Worm (Caenorhabditis elegans) whole organism, L3 larva: Measurements from ENCODE around the gene cht-2.
A peak's percentile ranks its signal among the peaks of the same experiment; 100 is the strongest.

Source experiments
- R02D3.7 ChIP-seq: fragments of 150-350 bp; optimal IDR thresholded peaks from 2 replicates; lab custom pipeline; 2014; ENCODE audit warnings: missing biosample characterization, missing genetic modification characterization
- ZK546.5 ChIP-seq: sonication (generic microtip); optimal IDR thresholded peaks from 2 replicates; lab custom pipeline; 2017; ENCODE audit warnings: missing biosample characterization, missing genetic modification characterization
- aly-2 ChIP-seq: fragments of 150-350 bp; optimal IDR thresholded peaks from 2 replicates; lab custom pipeline; 2014; ENCODE audit warnings: missing biosample characterization, missing genetic modification characterization
- ama-1 ChIP-seq: fragments of 150-350 bp; optimal IDR thresholded peaks from 2 replicates; lab custom pipeline; 2018
- ceh-16 ChIP-seq: sonication (generic microtip); optimal IDR thresholded peaks from 2 replicates; lab custom pipeline; 2017; ENCODE audit warnings: missing biosample characterization, missing genetic modification characterization
- ceh-28 ChIP-seq: fragments of 150-350 bp; optimal IDR thresholded peaks from 2 replicates; lab custom pipeline; 2014; ENCODE audit warnings: missing biosample characterization, missing genetic modification reagents, missing genetic modification characterization
- ceh-82 ChIP-seq: fragments of 150-350 bp; optimal IDR thresholded peaks from 2 replicates; lab custom pipeline; 2014; ENCODE audit warnings: missing biosample characterization, missing genetic modification characterization
- ceh-9 ChIP-seq: sonication (generic microtip); optimal IDR thresholded peaks from 2 replicates; lab custom pipeline; 2018; ENCODE audit warnings: missing biosample characterization, missing genetic modification characterization
- daf-12 ChIP-seq: fragments of 150-350 bp; optimal IDR thresholded peaks from 2 replicates; lab custom pipeline; 2014; ENCODE audit warnings: missing biosample characterization, missing genetic modification reagents, missing genetic modification characterization
- egl-5 ChIP-seq: fragments of 150-350 bp; optimal IDR thresholded peaks from 2 replicates; lab custom pipeline; 2017; ENCODE audit warnings: missing biosample characterization, missing genetic modification reagents, missing genetic modification characterization, inconsistent platforms
- elt-2 ChIP-seq: sonication (generic microtip); optimal IDR thresholded peaks from 2 replicates; lab custom pipeline; 2016; ENCODE audit warnings: missing genetic modification reagents, mild to moderate bottlenecking, missing genetic modification characterization, missing compliant biosample characterization
- elt-3 ChIP-seq, 3 experiments: fragments of 150-350 bp in 1 of 3; sonication (generic microtip) in 2 of 3; optimal IDR thresholded peaks; 2 replicates in 2 of 3; 4 replicates in 1 of 3; lab custom pipeline; 2014 to 2017; ENCODE audit warnings: missing biosample characterization in 3 of 3, missing genetic modification characterization in 3 of 3
- eor-1 ChIP-seq, 2 experiments: fragments of 150-350 bp; optimal IDR thresholded peaks; 2 replicates each; lab custom pipeline; 2014 to 2018; ENCODE audit warnings: missing biosample characterization in 2 of 2, missing genetic modification characterization in 2 of 2
- fkh-10 ChIP-seq: sonication (generic microtip); optimal IDR thresholded peaks from 2 replicates; lab custom pipeline; 2017; ENCODE audit warnings: missing biosample characterization, missing genetic modification reagents, missing genetic modification characterization
- fkh-2 ChIP-seq: fragments of 150-350 bp; optimal IDR thresholded peaks from 2 replicates; lab custom pipeline; 2014; ENCODE audit warnings: missing biosample characterization, missing genetic modification reagents, missing genetic modification characterization
- fos-1 ChIP-seq: fragments of 150-350 bp; optimal IDR thresholded peaks from 2 replicates; lab custom pipeline; 2014; ENCODE audit warnings: missing biosample characterization, missing genetic modification characterization
- hmg-11 ChIP-seq: sonication (generic microtip); optimal IDR thresholded peaks from 2 replicates; lab custom pipeline; 2016; ENCODE audit warnings: missing genetic modification characterization, missing compliant biosample characterization
- jun-1 ChIP-seq: fragments of 150-350 bp; optimal IDR thresholded peaks from 2 replicates; lab custom pipeline; 2014; ENCODE audit warnings: missing biosample characterization, missing genetic modification reagents, missing genetic modification characterization
- lin-15B ChIP-seq: fragments of 150-350 bp; optimal IDR thresholded peaks from 2 replicates; lab custom pipeline; 2014; ENCODE audit warnings: missing biosample characterization, missing genetic modification characterization
- lin-39 ChIP-seq: fragments of 150-350 bp; optimal IDR thresholded peaks from 2 replicates; lab custom pipeline; 2018; ENCODE audit warnings: missing biosample characterization, missing genetic modification reagents, missing genetic modification characterization
- lsy-12 ChIP-seq: sonication (generic microtip); optimal IDR thresholded peaks from 2 replicates; lab custom pipeline; 2016; ENCODE audit warnings: mild to moderate bottlenecking, missing genetic modification characterization, missing compliant biosample characterization
- mdl-1 ChIP-seq: fragments of 150-350 bp; optimal IDR thresholded peaks from 2 replicates; lab custom pipeline; 2014; ENCODE audit warnings: missing biosample characterization, missing genetic modification characterization
- mml-1 ChIP-seq: fragments of 150-350 bp; sonication (generic microtip); optimal IDR thresholded peaks from 3 replicates; lab custom pipeline; 2014; ENCODE audit warnings: missing biosample characterization, missing genetic modification characterization
- nfya-1 ChIP-seq: sonication (generic microtip); optimal IDR thresholded peaks from 2 replicates; lab custom pipeline; 2017; ENCODE audit warnings: missing genetic modification characterization, mild to moderate bottlenecking, missing compliant biosample characterization, antibody characterized with exemption, moderate library complexity; ENCODE audit not compliant: insufficient read depth
- nhr-11 ChIP-seq: fragments of 150-350 bp; optimal IDR thresholded peaks from 2 replicates; lab custom pipeline; 2014; ENCODE audit warnings: missing biosample characterization, missing genetic modification characterization
- nhr-12 ChIP-seq: fragments of 150-350 bp; optimal IDR thresholded peaks from 2 replicates; lab custom pipeline; 2014; ENCODE audit warnings: missing biosample characterization, missing genetic modification characterization
- nhr-237 ChIP-seq: fragments of 150-350 bp; optimal IDR thresholded peaks from 2 replicates; lab custom pipeline; 2014; ENCODE audit warnings: missing biosample characterization, missing genetic modification characterization
- nhr-25 ChIP-seq: sonication (generic microtip); optimal IDR thresholded peaks from 2 replicates; lab custom pipeline; 2017; ENCODE audit warnings: missing biosample characterization, missing genetic modification characterization
- nhr-28 ChIP-seq: fragments of 150-350 bp; optimal IDR thresholded peaks from 2 replicates; lab custom pipeline; 2014; ENCODE audit warnings: missing biosample characterization, missing genetic modification characterization
- nhr-43 ChIP-seq: sonication (generic microtip); optimal IDR thresholded peaks from 2 replicates; lab custom pipeline; 2016; ENCODE audit warnings: mild to moderate bottlenecking, missing genetic modification characterization, missing compliant biosample characterization; ENCODE audit not compliant: poor library complexity, severe bottlenecking
- nhr-67 ChIP-seq: fragments of 150-350 bp; optimal IDR thresholded peaks from 2 replicates; lab custom pipeline; 2014; ENCODE audit warnings: missing biosample characterization, missing genetic modification characterization
- nhr-76 ChIP-seq: fragments of 150-350 bp; sonication (generic microtip); optimal IDR thresholded peaks from 5 replicates; lab custom pipeline; 2014; ENCODE audit warnings: missing biosample characterization, missing genetic modification characterization
- nhr-77 ChIP-seq: fragments of 150-350 bp; optimal IDR thresholded peaks from 2 replicates; lab custom pipeline; 2014; ENCODE audit warnings: missing biosample characterization, missing genetic modification characterization
- pha-4 ChIP-seq: fragments of 150-350 bp; optimal IDR thresholded peaks from 2 replicates; lab custom pipeline; 2014; ENCODE audit warnings: missing biosample characterization, missing genetic modification reagents, missing genetic modification characterization
- pqm-1 ChIP-seq: fragments of 150-350 bp; optimal IDR thresholded peaks from 2 replicates; lab custom pipeline; 2017; ENCODE audit warnings: missing biosample characterization, missing genetic modification characterization, inconsistent platforms
- sea-2 ChIP-seq: fragments of 150-350 bp; sonication (generic microtip); optimal IDR thresholded peaks from 4 replicates; lab custom pipeline; 2014; ENCODE audit warnings: missing biosample characterization, missing genetic modification reagents, missing genetic modification characterization
- skn-1 ChIP-seq: fragments of 150-350 bp; optimal IDR thresholded peaks from 2 replicates; lab custom pipeline; 2014; ENCODE audit warnings: missing biosample characterization, missing genetic modification characterization
- snpc-4 ChIP-seq: fragments of 150-350 bp; optimal IDR thresholded peaks from 2 replicates; lab custom pipeline; 2014; ENCODE audit warnings: missing biosample characterization, missing genetic modification characterization
- tbx-2 ChIP-seq: sonication (generic microtip); optimal IDR thresholded peaks from 2 replicates; lab custom pipeline; 2016; ENCODE audit warnings: mild to moderate bottlenecking, missing genetic modification characterization, missing compliant biosample characterization
- unc-39 ChIP-seq: sonication (generic microtip); optimal IDR thresholded peaks from 4 replicates; lab custom pipeline; 2017; ENCODE audit warnings: missing biosample characterization, missing genetic modification characterization
- unc-62 ChIP-seq: fragments of 150-350 bp; sonication (generic microtip); optimal IDR thresholded peaks from 4 replicates; lab custom pipeline; 2014; ENCODE audit warnings: missing biosample characterization, missing genetic modification reagents, missing genetic modification characterization
- zag-1 ChIP-seq: fragments of 150-350 bp; optimal IDR thresholded peaks from 2 replicates; lab custom pipeline; 2014; ENCODE audit warnings: missing biosample characterization, missing genetic modification characterization
- ztf-11 ChIP-seq: fragments of 150-350 bp; optimal IDR thresholded peaks from 2 replicates; lab custom pipeline; 2014; ENCODE audit warnings: missing biosample characterization, missing genetic modification characterization

The cht-2 gene

ce11 chrII:8506759-8507158 lies 14.0 kb upstream of the cht-2 start:
- TF ChIP-seq zag-1 (tag; lab: Kevin White, UChicago) (no peak), ceh-16 (tag; lab: Kevin White, UChicago) (no peak), pqm-1 (tag; lab: Kevin White, UChicago) (peak; percentile 55), fkh-2 (no peak), fos-1 (no peak), pha-4 (peak; percentile 21), egl-5 (no peak), nhr-12 (tag; lab: Kevin White, UChicago) (no peak), sea-2 (GFP tag; lab: Kevin White, UChicago) (no peak), unc-62 (GFP tag; lab: Kevin White, UChicago) (no peak), ztf-11 (tag; lab: Kevin White, UChicago) (no peak), nhr-67 (no peak), eor-1 (tag; optimal IDR thresholded peaks at IDR 0.05; lab: Kevin White, UChicago) (no peak), elt-2 (tag; lab: Kevin White, UChicago) (peak; percentile 36)

ce11 chrII:8508956-8509355 lies 11.8 kb upstream of the cht-2 start, which contains the start of gene T13H5.1:
TSS of gene T13H5.1 (minus strand) at chrII:8509056.
- TF ChIP-seq nfya-1 (tag; lab: Kevin White, UChicago): no peak

ce11 chrII:8514729-8515128 lies 6.0 kb upstream of the cht-2 start, which contains the start of gene ctg-2:
TSS of gene ctg-2 (plus strand) at chrII:8515054.
- TF ChIP-seq nhr-11: no peak
- TF ChIP-seq ztf-11 (tag; lab: Kevin White, UChicago): no peak
- TF ChIP-seq zag-1 (tag; lab: Kevin White, UChicago): no peak
- TF ChIP-seq jun-1: peak; percentile 32
- peak; percentile 87 for TF ChIP-seq pqm-1 (tag; lab: Kevin White, UChicago)
- no peak for TF ChIP-seq nhr-76
- no peak for TF ChIP-seq R02D3.7
- TF ChIP-seq elt-2 (tag; lab: Kevin White, UChicago): peak; percentile 81
- TF ChIP-seq pha-4: peak; percentile 43
- TF ChIP-seq nhr-67: no peak

- TF ChIP-seq jun-1: peak; percentile 51
- peak; percentile 20 for TF ChIP-seq pqm-1 (tag; lab: Kevin White, UChicago)
- peak; percentile 35 for TF ChIP-seq pha-4
- peak; percentile 79 for TF ChIP-seq elt-2 (tag; lab: Kevin White, UChicago)
- no peak for TF ChIP-seq lin-39 (tag; lab: Kevin White, UChicago)
These were observed 5.2 kb upstream of the cht-2 start for ce11 chrII:8515521-8515920.

- TF ChIP-seq nfya-1 (tag; lab: Kevin White, UChicago): peak; percentile 60
- no peak for TF ChIP-seq fos-1
- TF ChIP-seq zag-1 (tag; lab: Kevin White, UChicago): no peak
- no peak for TF ChIP-seq nhr-67
- peak; percentile 58 for TF ChIP-seq nhr-43 (tag; lab: Kevin White, UChicago)
- TF ChIP-seq ZK546.5 (tag; lab: Kevin White, UChicago): no peak
- TF ChIP-seq nhr-77 (tag; lab: Kevin White, UChicago): no peak
- TF ChIP-seq elt-3 (tag; optimal IDR thresholded peaks at IDR 0.05; lab: Kevin White, UChicago): no peak
- TF ChIP-seq skn-1: no peak
- TF ChIP-seq mml-1 (tag; lab: Kevin White, UChicago): no peak
- TF ChIP-seq pha-4: peak; percentile 92
- TF ChIP-seq daf-12 (tag; lab: Kevin White, UChicago): no peak
- TF ChIP-seq nhr-28 (tag; lab: Kevin White, UChicago): no peak
- TF ChIP-seq fkh-2: no peak
- TF ChIP-seq nhr-12 (tag; lab: Kevin White, UChicago): no peak
- peak; percentile 14 for TF ChIP-seq lsy-12 (tag; lab: Kevin White, UChicago)
- no peak for TF ChIP-seq mdl-1 (tag; lab: Kevin White, UChicago)
- TF ChIP-seq ceh-82 (tag; lab: Kevin White, UChicago): no peak
- peak; percentile 46 for TF ChIP-seq R02D3.7
- TF ChIP-seq elt-2 (tag; lab: Kevin White, UChicago): peak; percentile 42
- TF ChIP-seq ama-1 (lab: Kevin White, UChicago): no peak
- TF ChIP-seq fkh-10 (GFP tag; lab: Kevin White, UChicago): no peak
- no peak for TF ChIP-seq nhr-237
- TF ChIP-seq ztf-11 (tag; lab: Kevin White, UChicago): no peak
- TF ChIP-seq ceh-9: no peak
- TF ChIP-seq lin-39 (tag; lab: Kevin White, UChicago): no peak
- peak; percentile 52 for TF ChIP-seq nhr-25 (tag; lab: Kevin White, UChicago)
- TF ChIP-seq snpc-4: peak; percentile 73
- TF ChIP-seq hmg-11: no peak
- TF ChIP-seq lin-15B (tag; lab: Kevin White, UChicago): peak; percentile 85
- TF ChIP-seq ceh-28 (tag; lab: Kevin White, UChicago): no peak
- TF ChIP-seq ceh-16 (tag; lab: Kevin White, UChicago): no peak
- TF ChIP-seq unc-62 (GFP tag; lab: Kevin White, UChicago): no peak
- no peak for TF ChIP-seq unc-39 (tag; lab: Kevin White, UChicago)
- TF ChIP-seq aly-2 (tag; lab: Kevin White, UChicago): no peak
- no peak for TF ChIP-seq tbx-2 (tag; lab: Kevin White, UChicago)
- no peak for TF ChIP-seq sea-2 (GFP tag; lab: Kevin White, UChicago)
- TF ChIP-seq pqm-1 (tag; lab: Kevin White, UChicago): no peak
These were observed 3.9 kb upstream of the cht-2 start, which contains the start of gene rnh-2 for ce11 chrII:8516783-8517182. TSS of gene rnh-2 (plus strand) at chrII:8517150.
